Worm (Caenorhabditis elegans): Measurements from ENCODE around the gene F23D12.1.

DNA sequence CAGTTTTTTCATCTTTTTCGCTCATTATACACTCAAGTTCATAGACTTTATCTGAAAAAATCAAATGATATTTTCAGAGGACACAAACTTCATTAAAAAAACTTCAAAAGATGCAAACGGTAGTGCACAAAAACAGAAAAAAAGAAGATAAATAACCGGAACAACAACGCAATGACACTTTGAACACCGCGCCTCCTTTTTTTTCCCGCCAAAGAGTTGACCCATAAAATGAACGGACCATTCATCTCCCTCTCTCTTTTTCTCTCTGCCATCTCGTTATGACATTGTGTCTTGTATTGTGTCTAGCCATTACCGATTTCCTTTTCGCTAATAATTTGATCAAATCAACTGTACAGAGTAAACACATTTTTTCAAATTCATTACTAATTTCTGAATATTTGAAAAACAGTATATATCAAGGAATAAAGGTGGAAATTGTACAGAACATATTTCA, 6.4 kb downstream of the F23D12.1 start, which contains the start of gene F23D12.2:
- TF ChIP-seq zip-4 (GFP tag; optimal IDR thresholded peaks at IDR 0.05) (no peak), efl-1 (optimal IDR thresholded peaks at IDR 0.05) (no peak), efl-1 (GFP tag; optimal IDR thresholded peaks at IDR 0.05 in 1 of 2) (no peak), hlh-4 (tag; optimal IDR thresholded peaks at IDR 0.05) (no peak), rnt-1 (tag; optimal IDR thresholded peaks at IDR 0.05) (no peak), nhr-77 (tag; optimal IDR thresholded peaks at IDR 0.05) (no peak), nhr-20 (tag; optimal IDR thresholded peaks at IDR 0.05) (no peak), aly-2 (tag; optimal IDR thresholded peaks at IDR 0.05) (no peak), irx-1 (tag; optimal IDR thresholded peaks at IDR 0.05) (no peak), pag-3 (tag; optimal IDR thresholded peaks at IDR 0.05; ENCODE audit: borderline replicate concordance, insufficient read depth) (no peak)

Data from whole organism, L1 larva.